Worm (Caenorhabditis elegans): ENCODE data around the gene str-240.

DNA sequence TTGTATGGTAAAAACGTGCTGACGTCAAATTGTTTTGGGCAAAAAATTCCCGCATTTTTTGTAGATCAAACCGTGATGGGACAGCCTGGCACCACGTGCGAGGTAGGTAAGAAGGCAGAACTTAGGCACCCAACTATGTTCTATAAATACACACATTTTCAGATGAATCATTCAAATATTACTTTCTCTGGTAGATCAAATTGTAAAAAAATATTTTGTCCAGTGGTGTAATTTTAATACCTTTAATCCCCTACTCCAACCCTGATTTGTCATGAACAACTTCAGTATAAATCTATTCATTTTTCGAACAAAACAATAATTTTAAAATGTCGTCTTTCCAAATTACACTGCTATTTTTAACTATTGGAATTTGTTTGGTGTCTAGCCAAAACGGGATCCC lies 27.3 kb downstream of the str-240 start, which contains the start of gene spig-7:
- no peak for TF ChIP-seq nhr-6 (tag; optimal IDR thresholded peaks at IDR 0.05)
- no peak for TF ChIP-seq hmg-1.1 (GFP tag; IDR thresholded peaks at IDR 0.05)
- TF ChIP-seq Y5F2A.4 (GFP tag; optimal IDR thresholded peaks at IDR 0.05) = no peak
- no peak for TF ChIP-seq php-3 (GFP tag; IDR thresholded peaks at IDR 0.05)
